Worm (Caenorhabditis elegans) whole organism, mixed stage, embryonic: ENCODE data around the gene eif-1.
A peak's percentile ranks its signal among the peaks of the same experiment; 100 is the strongest.

Source experiments
- M03D4.4 ChIP-seq: sonication (generic microtip); optimal IDR thresholded peaks from 2 replicates; lab custom pipeline; 2017; ENCODE audit warnings: mild to moderate bottlenecking, missing genetic modification characterization, missing compliant biosample characterization
- bed-3 ChIP-seq: fragments of 200-800 bp; sonication (Bioruptor generic); optimal IDR thresholded peaks from 3 replicates; lab custom pipeline; 2018; ENCODE audit warnings: mild to moderate bottlenecking, missing genetic modification characterization, moderate library complexity, missing compliant biosample characterization
- blmp-1 ChIP-seq: fragments of 150-350 bp; optimal IDR thresholded peaks from 2 replicates; lab custom pipeline; 2014; ENCODE audit warnings: missing biosample characterization, missing genetic modification characterization
- ceh-39 ChIP-seq: fragments of 150-350 bp; optimal IDR thresholded peaks from 2 replicates; lab custom pipeline; 2014; ENCODE audit warnings: missing biosample characterization, missing genetic modification characterization
- ceh-43 ChIP-seq: fragments of 200-800 bp; sonication (Bioruptor generic); optimal IDR thresholded peaks from 2 replicates; lab custom pipeline; 2018; ENCODE audit warnings: mild to moderate bottlenecking, missing genetic modification characterization, moderate library complexity, missing compliant biosample characterization
- ceh-83 ChIP-seq: fragments of 200-800 bp; sonication (Bioruptor generic); optimal IDR thresholded peaks from 2 replicates; lab custom pipeline; 2018; ENCODE audit warnings: mild to moderate bottlenecking, missing genetic modification characterization, missing compliant biosample characterization
- ces-1 ChIP-seq: fragments of 150-350 bp; optimal IDR thresholded peaks from 2 replicates; lab custom pipeline; 2014; ENCODE audit warnings: missing biosample characterization, missing genetic modification reagents, missing genetic modification characterization
- cnd-1 ChIP-seq: fragments of 200-800 bp; sonication (Bioruptor generic); optimal IDR thresholded peaks from 2 replicates; lab custom pipeline; 2018; ENCODE audit warnings: mild to moderate bottlenecking, missing genetic modification characterization, missing compliant biosample characterization
- drap-1 ChIP-seq: fragments of 200-800 bp; sonication (Bioruptor generic); optimal IDR thresholded peaks from 3 replicates; lab custom pipeline; 2018; ENCODE audit warnings: mild to moderate bottlenecking, missing genetic modification characterization, missing compliant biosample characterization
- elt-1 ChIP-seq: sonication (generic microtip); optimal IDR thresholded peaks from 2 replicates; lab custom pipeline; 2017; ENCODE audit warnings: missing genetic modification characterization, mild to moderate bottlenecking, missing compliant biosample characterization, antibody characterized with exemption, moderate library complexity, borderline replicate concordance; ENCODE audit not compliant: insufficient read depth
- elt-3 ChIP-seq: fragments of 150-350 bp; optimal IDR thresholded peaks from 2 replicates; lab custom pipeline; 2014; ENCODE audit warnings: missing biosample characterization, missing genetic modification characterization
- flh-1 ChIP-seq: fragments of 200-800 bp; sonication (Bioruptor generic); optimal IDR thresholded peaks from 2 replicates; lab custom pipeline; 2018; ENCODE audit warnings: mild to moderate bottlenecking, missing genetic modification characterization, moderate library complexity, missing compliant biosample characterization
- ham-2 ChIP-seq: fragments of 200-800 bp; sonication (Bioruptor generic); optimal IDR thresholded peaks from 2 replicates; lab custom pipeline; 2018; ENCODE audit warnings: mild to moderate bottlenecking, missing genetic modification characterization, missing compliant biosample characterization
- hlh-1 ChIP-seq: fragments of 150-350 bp; optimal IDR thresholded peaks from 2 replicates; lab custom pipeline; 2014; ENCODE audit warnings: missing biosample characterization, missing genetic modification reagents, missing genetic modification characterization
- lin-13 ChIP-seq: fragments of 150-350 bp; optimal IDR thresholded peaks from 2 replicates; lab custom pipeline; 2014; ENCODE audit warnings: missing biosample characterization, missing genetic modification characterization
- lin-32 ChIP-seq: fragments of 200-800 bp; sonication (Bioruptor generic); optimal IDR thresholded peaks from 2 replicates; lab custom pipeline; 2018; ENCODE audit warnings: mild to moderate bottlenecking, missing genetic modification characterization, missing compliant biosample characterization
- lsy-2 ChIP-seq: fragments of 150-350 bp; optimal IDR thresholded peaks from 2 replicates; lab custom pipeline; 2014; ENCODE audit warnings: missing biosample characterization, missing genetic modification characterization
- mab-5 ChIP-seq: fragments of 150-350 bp; optimal IDR thresholded peaks from 2 replicates; lab custom pipeline; 2014; ENCODE audit warnings: missing biosample characterization, missing genetic modification characterization
- mep-1 ChIP-seq: fragments of 150-350 bp; optimal IDR thresholded peaks from 2 replicates; lab custom pipeline; 2017; ENCODE audit warnings: missing biosample characterization, missing genetic modification reagents, missing genetic modification characterization, inconsistent platforms
- mls-2 ChIP-seq: sonication (generic microtip); optimal IDR thresholded peaks from 2 replicates; lab custom pipeline; 2016; ENCODE audit warnings: mild to moderate bottlenecking, missing genetic modification characterization, moderate library complexity, missing compliant biosample characterization
- nhr-12 ChIP-seq: fragments of 150-350 bp; optimal IDR thresholded peaks from 2 replicates; lab custom pipeline; 2014; ENCODE audit warnings: missing biosample characterization, missing genetic modification characterization
- nhr-2 ChIP-seq: fragments of 150-350 bp; optimal IDR thresholded peaks from 2 replicates; lab custom pipeline; 2014; ENCODE audit warnings: missing biosample characterization, missing genetic modification characterization
- nhr-237 ChIP-seq: fragments of 150-350 bp; optimal IDR thresholded peaks from 2 replicates; lab custom pipeline; 2014; ENCODE audit warnings: missing biosample characterization, missing genetic modification characterization
- nhr-28 ChIP-seq: fragments of 150-350 bp; optimal IDR thresholded peaks from 2 replicates; lab custom pipeline; 2014; ENCODE audit warnings: missing biosample characterization, missing genetic modification characterization
- nhr-76 ChIP-seq: sonication (generic microtip); optimal IDR thresholded peaks from 2 replicates; lab custom pipeline; 2017; ENCODE audit warnings: missing biosample characterization, missing genetic modification characterization
- pha-4 ChIP-seq: fragments of 150-350 bp; optimal IDR thresholded peaks from 2 replicates; lab custom pipeline; 2018; ENCODE audit warnings: missing biosample characterization, missing genetic modification reagents, missing genetic modification characterization
- sem-2 ChIP-seq: fragments of 200-800 bp; sonication (Bioruptor generic); optimal IDR thresholded peaks from 2 replicates; lab custom pipeline; 2018; ENCODE audit warnings: mild to moderate bottlenecking, missing genetic modification characterization, missing compliant biosample characterization
- snpc-4 ChIP-seq: fragments of 150-350 bp; optimal IDR thresholded peaks from 2 replicates; lab custom pipeline; 2014; ENCODE audit warnings: missing biosample characterization, missing genetic modification characterization
- sptf-1 ChIP-seq: sonication (generic microtip); optimal IDR thresholded peaks from 2 replicates; lab custom pipeline; 2017; ENCODE audit warnings: mild to moderate bottlenecking, missing genetic modification characterization, moderate library complexity, missing compliant biosample characterization
- tbx-8 ChIP-seq: fragments of 200-800 bp; sonication (Bioruptor generic); optimal IDR thresholded peaks from 2 replicates; lab custom pipeline; 2018; ENCODE audit warnings: mild to moderate bottlenecking, missing genetic modification characterization, moderate library complexity, missing compliant biosample characterization
- unc-120 ChIP-seq: sonication (generic microtip); optimal IDR thresholded peaks from 2 replicates; lab custom pipeline; 2017; ENCODE audit warnings: missing genetic modification characterization, missing compliant biosample characterization; ENCODE audit not compliant: poor library complexity, severe bottlenecking
- unc-39 ChIP-seq: fragments of 150-350 bp; optimal IDR thresholded peaks from 2 replicates; lab custom pipeline; 2014; ENCODE audit warnings: missing biosample characterization, missing genetic modification characterization
- unc-62 ChIP-seq: fragments of 150-350 bp; optimal IDR thresholded peaks from 2 replicates; lab custom pipeline; 2014; ENCODE audit warnings: missing biosample characterization, missing genetic modification reagents, missing genetic modification characterization
- zip-8 ChIP-seq: fragments of 150-350 bp; optimal IDR thresholded peaks from 2 replicates; lab custom pipeline; 2014; ENCODE audit warnings: missing biosample characterization, missing genetic modification characterization
- ztf-11 ChIP-seq: fragments of 150-350 bp; optimal IDR thresholded peaks from 2 replicates; lab custom pipeline; 2014; ENCODE audit warnings: missing biosample characterization, missing genetic modification characterization

The eif-1 gene

DNA sequence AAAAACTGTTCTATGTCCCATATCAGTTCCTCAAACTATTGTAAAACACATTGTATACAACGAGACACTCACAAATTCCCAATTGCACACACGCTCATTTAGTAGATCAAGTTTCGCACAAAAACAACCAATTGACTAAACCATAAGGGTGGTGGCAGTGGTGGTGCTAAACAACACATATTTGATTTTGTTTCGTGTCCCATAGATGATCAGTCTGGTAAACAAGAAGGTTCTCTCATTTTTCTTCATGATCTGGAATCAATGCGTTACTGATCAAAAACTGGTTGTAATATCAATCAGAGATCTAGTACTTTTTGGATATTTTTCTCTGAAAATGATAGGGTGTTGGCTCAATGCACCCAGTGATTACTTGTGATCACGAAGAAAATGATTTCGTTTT, 25.2 kb upstream of the eif-1 start:
- no peak for TF ChIP-seq sem-2 (GFP tag; lab: Kevin White, UChicago)
- no peak for TF ChIP-seq nhr-12 (tag; lab: Kevin White, UChicago)
- TF ChIP-seq nhr-76 (tag; lab: Kevin White, UChicago) = no peak
- TF ChIP-seq lsy-2 = no peak
- TF ChIP-seq nhr-2 (tag; lab: Kevin White, UChicago) = no peak
- TF ChIP-seq unc-62 = no peak
- no peak for TF ChIP-seq zip-8
- no peak for TF ChIP-seq nhr-28 (tag; lab: Kevin White, UChicago)
- no peak for TF ChIP-seq sptf-1 (tag; lab: Kevin White, UChicago)
- TF ChIP-seq mep-1 = no peak
- TF ChIP-seq cnd-1 (tag; lab: Kevin White, UChicago) = no peak
- TF ChIP-seq lin-32 = no peak
- TF ChIP-seq, all 35 proteins: peak for 0

- peak; percentile 84 for TF ChIP-seq elt-1 (tag; lab: Kevin White, UChicago)
- TF ChIP-seq pha-4 (tag; lab: Kevin White, UChicago) = peak; percentile 33
- no peak for TF ChIP-seq ceh-43
- TF ChIP-seq mep-1 = peak; percentile 13
- no peak for TF ChIP-seq lin-13 (tag; lab: Kevin White, UChicago)
- TF ChIP-seq elt-3 = no peak
- TF ChIP-seq snpc-4 = no peak
- no peak for TF ChIP-seq sem-2 (GFP tag; lab: Kevin White, UChicago)
- peak; percentile 77 for TF ChIP-seq unc-120
- TF ChIP-seq ceh-39 = no peak
- no peak for TF ChIP-seq lin-32
- no peak for TF ChIP-seq flh-1 (GFP tag; lab: Kevin White, UChicago)
- peak; percentile 7 for TF ChIP-seq hlh-1 (tag; lab: Kevin White, UChicago)
- no peak for TF ChIP-seq ham-2
- TF ChIP-seq drap-1 (GFP tag; lab: Kevin White, UChicago) = no peak
- no peak for TF ChIP-seq nhr-2 (tag; lab: Kevin White, UChicago)
- no peak for TF ChIP-seq lsy-2
- TF ChIP-seq unc-39 (tag; lab: Kevin White, UChicago) = peak; percentile 15
- no peak for TF ChIP-seq cnd-1 (tag; lab: Kevin White, UChicago)
- no peak for TF ChIP-seq M03D4.4 (tag; lab: Kevin White, UChicago)
- TF ChIP-seq mab-5 (tag; lab: Kevin White, UChicago) = no peak
- TF ChIP-seq tbx-8 = no peak
- TF ChIP-seq nhr-28 (tag; lab: Kevin White, UChicago) = no peak
- TF ChIP-seq ztf-11 (tag; lab: Kevin White, UChicago) = no peak
- no peak for TF ChIP-seq zip-8
- peak; percentile 33 for TF ChIP-seq mls-2 (tag; lab: Kevin White, UChicago)
- no peak for TF ChIP-seq nhr-237
- no peak for TF ChIP-seq bed-3
- TF ChIP-seq blmp-1 (tag; lab: Kevin White, UChicago) = no peak
- no peak for TF ChIP-seq nhr-76 (tag; lab: Kevin White, UChicago)
- no peak for TF ChIP-seq ceh-83 (GFP tag; lab: Kevin White, UChicago)
- peak; percentile 75 for TF ChIP-seq ces-1 (GFP tag; lab: Kevin White, UChicago)
- no peak for TF ChIP-seq unc-62
- TF ChIP-seq nhr-12 (tag; lab: Kevin White, UChicago) = no peak
- TF ChIP-seq sptf-1 (tag; lab: Kevin White, UChicago) = no peak
Observed at ce11 chrII:5016977-5017585, 23.7 kb upstream of the eif-1 start.

- TF ChIP-seq pha-4 (tag; lab: Kevin White, UChicago) (no peak), drap-1 (GFP tag; lab: Kevin White, UChicago) (no peak), M03D4.4 (tag; lab: Kevin White, UChicago) (no peak), cnd-1 (tag; lab: Kevin White, UChicago) (no peak), ceh-39 (peak; percentile 70), lin-32 (no peak), lin-13 (tag; lab: Kevin White, UChicago) (no peak), unc-120 (no peak), nhr-28 (tag; lab: Kevin White, UChicago) (no peak), elt-3 (no peak), elt-1 (tag; lab: Kevin White, UChicago) (no peak), unc-39 (tag; lab: Kevin White, UChicago) (no peak), nhr-2 (tag; lab: Kevin White, UChicago) (peak; percentile 89), sem-2 (GFP tag; lab: Kevin White, UChicago) (no peak), sptf-1 (tag; lab: Kevin White, UChicago) (no peak), snpc-4 (no peak), tbx-8 (no peak), mep-1 (no peak), nhr-12 (tag; lab: Kevin White, UChicago) (no peak), blmp-1 (tag; lab: Kevin White, UChicago) (no peak), zip-8 (peak; percentile 78), ceh-83 (GFP tag; lab: Kevin White, UChicago) (no peak), unc-62 (no peak), nhr-76 (tag; lab: Kevin White, UChicago) (no peak), ham-2 (no peak)
Observed at ce11 chrII:5016144-5016543, 22.8 kb upstream of the eif-1 start.
